Worm (Caenorhabditis elegans) whole organism, L1 larva: Measurements from ENCODE around the gene htz-1.

Experiments
- C04F5.9 ChIP-seq: sonication (generic microtip); optimal IDR thresholded peaks from 2 replicates; lab custom pipeline; 2016; ENCODE audit warnings: missing genetic modification characterization, missing compliant biosample characterization
- C34B4.2 ChIP-seq: sonication (generic microtip); optimal IDR thresholded peaks from 2 replicates; lab custom pipeline; 2017; ENCODE audit warnings: mild to moderate bottlenecking, missing genetic modification characterization, missing compliant biosample characterization
- Y116A8C.19 ChIP-seq: sonication (generic microtip); optimal IDR thresholded peaks from 2 replicates; lab custom pipeline; 2016; ENCODE audit warnings: missing compliant biosample characterization, missing genetic modification characterization, borderline replicate concordance
- aly-2 ChIP-seq: fragments of 150-350 bp; optimal IDR thresholded peaks from 2 replicates; lab custom pipeline; 2014; ENCODE audit warnings: missing biosample characterization, missing genetic modification characterization
- ceh-8 ChIP-seq: fragments of 200-800 bp; sonication (Bioruptor generic); optimal IDR thresholded peaks from 2 replicates; lab custom pipeline; 2018; ENCODE audit warnings: mild to moderate bottlenecking, missing genetic modification characterization, moderate library complexity, missing compliant biosample characterization
- ceh-82 ChIP-seq, 3 experiments: fragments of 150-350 bp in 1 of 3; sonication (generic microtip) in 2 of 3; optimal IDR thresholded peaks; 2 replicates each; lab custom pipeline; 2014 to 2017; ENCODE audit warnings: missing biosample characterization in 3 of 3, missing genetic modification characterization in 3 of 3
- ceh-90 ChIP-seq: sonication (generic microtip); optimal IDR thresholded peaks from 2 replicates; lab custom pipeline; 2016; ENCODE audit warnings: missing genetic modification characterization, missing compliant biosample characterization
- dpl-1 ChIP-seq, 3 experiments: fragments of 150-350 bp in 2 of 3; sonication (generic microtip) in 1 of 3; optimal IDR thresholded peaks; 2 replicates each; lab custom pipeline; 2014 to 2017; ENCODE audit warnings: missing biosample characterization in 3 of 3, missing genetic modification characterization in 3 of 3, missing genetic modification reagents in 3 of 3
- dsc-1 ChIP-seq: sonication (generic microtip); optimal IDR thresholded peaks from 2 replicates; lab custom pipeline; 2016; ENCODE audit warnings: mild to moderate bottlenecking, missing genetic modification characterization, missing compliant biosample characterization
- egl-13 ChIP-seq: sonication (generic microtip); optimal IDR thresholded peaks from 2 replicates; lab custom pipeline; 2016; ENCODE audit warnings: missing genotype, missing genetic modification reagents, missing genetic modification characterization, missing compliant biosample characterization
- egl-27 ChIP-seq, 2 experiments: fragments of 150-350 bp in 1 of 2; sonication (generic microtip); optimal IDR thresholded peaks; 3 replicates each; lab custom pipeline; 2017 to 2018; ENCODE audit warnings: missing biosample characterization in 2 of 2, missing genetic modification characterization in 2 of 2, missing genetic modification reagents in 2 of 2
- elt-3 ChIP-seq, 6 experiments: fragments of 150-350 bp in 1 of 6; sonication (generic microtip); optimal IDR thresholded peaks; 2 replicates each; lab custom pipeline; 2017 to 2018; ENCODE audit warnings: missing biosample characterization in 6 of 6, missing genetic modification characterization in 6 of 6, inconsistent platforms in 1 of 6
- fkh-4 ChIP-seq: sonication (generic microtip); optimal IDR thresholded peaks from 2 replicates; lab custom pipeline; 2016; ENCODE audit warnings: missing compliant biosample characterization, missing genetic modification characterization, borderline replicate concordance
- fos-1 ChIP-seq: fragments of 150-350 bp; optimal IDR thresholded peaks from 2 replicates; lab custom pipeline; 2014; ENCODE audit warnings: missing biosample characterization, missing genetic modification characterization
- grh-1 ChIP-seq: fragments of 200-800 bp; sonication (Bioruptor generic); IDR thresholded peaks from 2 replicates; pipeline ENCODE4 v1.3.6; 2022; ENCODE audit warnings: missing genetic modification reagents, missing genetic modification characterization, missing compliant biosample characterization
- hlh-17 ChIP-seq: fragments of 200-800 bp; sonication (Bioruptor generic); optimal IDR thresholded peaks from 2 replicates; lab custom pipeline; 2018; ENCODE audit warnings: missing genetic modification characterization, mild to moderate bottlenecking, missing compliant biosample characterization, moderate library complexity, borderline replicate concordance
- hpl-2 ChIP-seq: fragments of 150-350 bp; optimal IDR thresholded peaks from 2 replicates; lab custom pipeline; 2014; ENCODE audit warnings: missing biosample characterization, missing genetic modification reagents, missing genetic modification characterization
- irx-1 ChIP-seq: sonication (generic microtip); optimal IDR thresholded peaks from 2 replicates; lab custom pipeline; 2016; ENCODE audit warnings: missing genetic modification characterization, missing compliant biosample characterization
- isw-1 ChIP-seq: fragments of 200-800 bp; sonication (Bioruptor generic); IDR thresholded peaks from 2 replicates; pipeline ENCODE4 v1.3.6; 2022; ENCODE audit warnings: missing genetic modification characterization, missing compliant biosample characterization
- lin-13 ChIP-seq: fragments of 150-350 bp; optimal IDR thresholded peaks from 2 replicates; lab custom pipeline; 2014; ENCODE audit warnings: missing biosample characterization, missing genetic modification reagents, missing genetic modification characterization
- lin-14 ChIP-seq: fragments of 200-800 bp; sonication (Bioruptor generic); optimal IDR thresholded peaks from 2 replicates; lab custom pipeline; 2018; ENCODE audit warnings: mild to moderate bottlenecking, missing genetic modification characterization, moderate library complexity, missing compliant biosample characterization
- lin-39 ChIP-seq: fragments of 150-350 bp; optimal IDR thresholded peaks from 2 replicates; lab custom pipeline; 2014; ENCODE audit warnings: missing biosample characterization, missing genetic modification reagents, missing genetic modification characterization
- lir-3 ChIP-seq: sonication (generic microtip); optimal IDR thresholded peaks from 2 replicates; lab custom pipeline; 2016; ENCODE audit warnings: mild to moderate bottlenecking, missing genetic modification characterization, moderate library complexity, missing compliant biosample characterization; ENCODE audit not compliant: poor library complexity
- mef-2 ChIP-seq: fragments of 150-350 bp; optimal IDR thresholded peaks from 2 replicates; lab custom pipeline; 2014; ENCODE audit warnings: missing biosample characterization, missing genetic modification characterization
- nhr-11 ChIP-seq: fragments of 150-350 bp; optimal IDR thresholded peaks from 2 replicates; lab custom pipeline; 2014; ENCODE audit warnings: missing biosample characterization, missing genetic modification characterization
- nhr-12 ChIP-seq: sonication (generic microtip); optimal IDR thresholded peaks from 2 replicates; lab custom pipeline; 2017; ENCODE audit warnings: missing biosample characterization, missing genetic modification characterization
- nhr-20 ChIP-seq: sonication (generic microtip); optimal IDR thresholded peaks from 2 replicates; lab custom pipeline; 2016; ENCODE audit warnings: mild to moderate bottlenecking, missing genetic modification characterization, missing compliant biosample characterization
- nhr-237 ChIP-seq: fragments of 150-350 bp; optimal IDR thresholded peaks from 2 replicates; lab custom pipeline; 2014; ENCODE audit warnings: missing biosample characterization, missing genetic modification characterization
- nhr-28 ChIP-seq: fragments of 150-350 bp; optimal IDR thresholded peaks from 2 replicates; lab custom pipeline; 2014; ENCODE audit warnings: missing biosample characterization, missing genetic modification characterization
- nhr-47 ChIP-seq: sonication (generic microtip); optimal IDR thresholded peaks from 2 replicates; lab custom pipeline; 2016; ENCODE audit warnings: mild to moderate bottlenecking, missing genetic modification characterization, moderate library complexity, missing compliant biosample characterization
- nhr-71 ChIP-seq: sonication (generic microtip); optimal IDR thresholded peaks from 2 replicates; lab custom pipeline; 2016; ENCODE audit warnings: mild to moderate bottlenecking, missing genetic modification characterization, moderate library complexity, missing compliant biosample characterization
- nhr-76 ChIP-seq: sonication (generic microtip); optimal IDR thresholded peaks from 2 replicates; lab custom pipeline; 2017; ENCODE audit warnings: missing biosample characterization, missing genetic modification characterization
- nhr-84 ChIP-seq: sonication (generic microtip); optimal IDR thresholded peaks from 2 replicates; lab custom pipeline; 2017; ENCODE audit warnings: missing biosample characterization, missing genetic modification characterization
- nhr-90 ChIP-seq: sonication (generic microtip); optimal IDR thresholded peaks from 2 replicates; lab custom pipeline; 2016; ENCODE audit warnings: mild to moderate bottlenecking, missing genetic modification characterization, missing compliant biosample characterization; ENCODE audit not compliant: poor library complexity
- pag-3 ChIP-seq: sonication (generic microtip); optimal IDR thresholded peaks from 2 replicates; lab custom pipeline; 2017; ENCODE audit warnings: missing genetic modification characterization, mild to moderate bottlenecking, missing compliant biosample characterization, antibody characterized with exemption, borderline replicate concordance; ENCODE audit not compliant: insufficient read depth
- pax-3 ChIP-seq: fragments of 200-800 bp; sonication (Bioruptor generic); optimal IDR thresholded peaks from 2 replicates; lab custom pipeline; 2018; ENCODE audit warnings: mild to moderate bottlenecking, missing genetic modification characterization, moderate library complexity, missing compliant biosample characterization
- pqm-1 ChIP-seq: sonication (generic microtip); optimal IDR thresholded peaks from 3 replicates; lab custom pipeline; 2017; ENCODE audit warnings: missing biosample characterization, missing genetic modification characterization
- rnt-1 ChIP-seq: sonication (generic microtip); optimal IDR thresholded peaks from 2 replicates; lab custom pipeline; 2016; ENCODE audit warnings: mild to moderate bottlenecking, missing genetic modification characterization, moderate library complexity, missing compliant biosample characterization
- skn-1 ChIP-seq: fragments of 150-350 bp; optimal IDR thresholded peaks from 2 replicates; lab custom pipeline; 2014; ENCODE audit warnings: missing biosample characterization, missing genetic modification characterization
- snpc-4 ChIP-seq: fragments of 150-350 bp; optimal IDR thresholded peaks from 2 replicates; lab custom pipeline; 2014; ENCODE audit warnings: missing biosample characterization, missing genetic modification characterization
- sox-4 ChIP-seq: sonication (generic microtip); optimal IDR thresholded peaks from 2 replicates; lab custom pipeline; 2016; ENCODE audit warnings: missing genetic modification characterization, missing compliant biosample characterization
- sptf-1 ChIP-seq: fragments of 150-350 bp; optimal IDR thresholded peaks from 2 replicates; lab custom pipeline; 2014; ENCODE audit warnings: missing biosample characterization, missing genetic modification characterization
- sup-37 ChIP-seq: fragments of 200-800 bp; sonication (Bioruptor generic); optimal IDR thresholded peaks from 2 replicates; lab custom pipeline; 2018; ENCODE audit warnings: mild to moderate bottlenecking, missing genetic modification characterization, missing compliant biosample characterization
- swsn-7 ChIP-seq: sonication (generic microtip); optimal IDR thresholded peaks from 2 replicates; lab custom pipeline; 2016; ENCODE audit warnings: missing genetic modification characterization, missing compliant biosample characterization
- unc-30 ChIP-seq: sonication (generic microtip); optimal IDR thresholded peaks from 2 replicates; lab custom pipeline; 2017; ENCODE audit warnings: missing biosample characterization, missing genetic modification characterization
- unc-86 ChIP-seq: sonication (generic microtip); optimal IDR thresholded peaks from 2 replicates; lab custom pipeline; 2016; ENCODE audit warnings: missing genetic modification characterization, missing compliant biosample characterization
- unc-98 ChIP-seq: fragments of 200-800 bp; sonication (Bioruptor generic); IDR thresholded peaks from 2 replicates; pipeline ENCODE4 v1.3.6; 2022; ENCODE audit warnings: missing genetic modification characterization, missing compliant biosample characterization
- vab-15 ChIP-seq: sonication (generic microtip); optimal IDR thresholded peaks from 2 replicates; lab custom pipeline; 2017; ENCODE audit warnings: missing genotype, mild to moderate bottlenecking, missing genetic modification characterization, missing compliant biosample characterization
- xbp-1 ChIP-seq: sonication (generic microtip); optimal IDR thresholded peaks from 2 replicates; lab custom pipeline; 2016; ENCODE audit warnings: missing genetic modification characterization, missing compliant biosample characterization
- zag-1 ChIP-seq: fragments of 150-350 bp; optimal IDR thresholded peaks from 2 replicates; lab custom pipeline; 2014; ENCODE audit warnings: missing biosample characterization, missing genetic modification characterization
- zip-4 ChIP-seq: fragments of 200-800 bp; sonication (Bioruptor generic); optimal IDR thresholded peaks from 2 replicates; lab custom pipeline; 2018; ENCODE audit warnings: mild to moderate bottlenecking, missing genetic modification characterization, moderate library complexity, missing compliant biosample characterization

The htz-1 gene

DNA sequence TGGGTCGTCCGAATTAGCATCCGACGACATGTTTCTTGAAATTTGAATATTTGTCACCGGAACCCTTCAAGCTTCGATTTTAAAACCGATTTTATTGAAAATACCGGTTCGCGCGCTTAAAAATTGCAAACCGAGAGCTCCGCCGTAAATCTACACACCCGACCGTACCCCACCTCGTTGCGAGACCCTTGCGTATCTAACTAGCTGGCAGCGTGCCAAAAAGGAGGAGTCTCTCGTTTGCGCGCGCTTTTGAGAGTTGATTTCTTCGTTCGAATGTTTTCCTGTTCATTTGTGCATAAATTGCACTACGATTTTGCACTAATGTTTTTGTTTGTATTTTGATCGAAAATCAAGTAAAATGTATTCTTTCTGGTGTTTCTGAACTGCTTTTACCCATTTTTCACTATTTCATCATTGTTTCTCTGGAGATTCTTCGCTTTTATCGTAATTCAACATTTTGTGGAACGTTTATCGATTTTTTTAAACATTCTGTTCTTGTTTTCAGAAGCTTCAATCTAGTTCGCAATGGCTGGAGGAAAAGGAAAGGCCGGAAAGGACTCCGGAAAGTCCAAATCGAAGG lies at the start of gene htz-1, which contains the start of gene wapl-1:
TSS of gene htz-1 (plus strand) at position 506 of the 580 bp plus-strand sequence.
TSS of gene wapl-1 (minus strand) at position 30 of the 580 bp plus-strand sequence.
- TF ChIP-seq nhr-28 (no peak), nhr-20 (tag; lab: Kevin White, UChicago) (peak; percentile 96), sup-37 (GFP tag; lab: Kevin White, UChicago) (peak; percentile 81), C04F5.9 (tag; lab: Kevin White, UChicago) (peak; percentile 89), ceh-90 (tag; lab: Kevin White, UChicago) (peak; percentile 13), unc-86 (peak; percentile 98), mef-2 (tag; lab: Kevin White, UChicago) (peak; percentile 91), nhr-76 (tag; lab: Kevin White, UChicago) (no peak), unc-98 (no peak), pag-3 (no peak), egl-13 (tag; lab: Kevin White, UChicago) (peak; percentile 90), ceh-82 (tag; optimal IDR thresholded peaks at IDR 0.05; lab: Kevin White, UChicago) (peak; percentile 97 to 98 (median 97)), lir-3 (peak; percentile 84), dpl-1 (GFP tag; optimal IDR thresholded peaks at IDR 0.05; lab: Kevin White, UChicago) (peak; percentile 95 to 96 (median 96)), fkh-4 (tag; lab: Kevin White, UChicago) (no peak), nhr-84 (tag; lab: Kevin White, UChicago) (no peak), irx-1 (tag; lab: Kevin White, UChicago) (peak; percentile 91), aly-2 (tag; lab: Kevin White, UChicago) (peak; percentile 34), dsc-1 (tag; lab: Kevin White, UChicago) (peak; percentile 95), skn-1 (tag; lab: Kevin White, UChicago) (peak; percentile 97), swsn-7 (peak; percentile 97), hlh-17 (GFP tag; lab: Kevin White, UChicago) (no peak), zag-1 (tag; lab: Kevin White, UChicago) (peak; percentile 52), Y116A8C.19 (no peak), sptf-1 (tag; lab: Kevin White, UChicago) (no peak), nhr-47 (tag; lab: Kevin White, UChicago) (peak; percentile 98), pax-3 (tag; lab: Kevin White, UChicago) (peak; percentile 95), hpl-2 (GFP tag; lab: Kevin White, UChicago) (peak; percentile 87), nhr-71 (tag; lab: Kevin White, UChicago) (peak; percentile 98), nhr-237 (tag; lab: Kevin White, UChicago) (peak; percentile 92), fos-1 (peak; percentile 92), vab-15 (peak; percentile 88), egl-27 (tag; optimal IDR thresholded peaks at IDR 0.05; lab: Kevin White, UChicago) (peak; percentile 51 to 54), lin-39 (tag; lab: Kevin White, UChicago) (peak; percentile 84), sox-4 (peak; percentile 89), nhr-12 (tag; lab: Kevin White, UChicago) (no peak), rnt-1 (tag; lab: Kevin White, UChicago) (peak; percentile 96), grh-1 (GFP tag; lab: Robert Waterston, UW) (peak; percentile 94), elt-3 (tag; optimal IDR thresholded peaks at IDR 0.05; lab: Kevin White, UChicago) (peak; percentile 43 to 92 (median 80)), isw-1 (GFP tag; lab: Robert Waterston, UW) (peak; percentile 97), lin-13 (GFP tag; lab: Kevin White, UChicago) (peak; percentile 98), pqm-1 (tag; lab: Kevin White, UChicago) (no peak), nhr-11 (peak; percentile 86), C34B4.2 (tag; lab: Kevin White, UChicago) (no peak), snpc-4 (peak; percentile 84), lin-14 (GFP tag; lab: Kevin White, UChicago) (peak; percentile 97), xbp-1 (tag; lab: Kevin White, UChicago) (peak; percentile 98), nhr-90 (peak; percentile 95), zip-4 (GFP tag; lab: Kevin White, UChicago) (peak; percentile 84), ceh-8 (GFP tag; lab: Kevin White, UChicago) (peak; percentile 91), unc-30 (no peak)
